Fruit fly (Drosophila melanogaster) whole organism, embryonic: ENCODE results near the gene CG14423.

Source experiments
- CG10267 ChIP-seq: fragments of 200-800 bp; sonication (Bioruptor generic); optimal IDR thresholded peaks from 2 replicates; lab custom pipeline; 2018; ENCODE audit warnings: missing biosample characterization, mild to moderate bottlenecking, missing genetic modification characterization, moderate library complexity
- CG10959 ChIP-seq: fragments of 200-800 bp; sonication (Bioruptor generic); IDR thresholded peaks from 2 replicates; pipeline ENCODE4 v1.3.6; 2022; ENCODE audit warnings: missing biosample characterization, missing genetic modification characterization
- CG11723 ChIP-seq: fragments of 200-800 bp; sonication (Bioruptor generic); optimal IDR thresholded peaks from 2 replicates; lab custom pipeline; 2017; ENCODE audit warnings: missing biosample characterization, mild to moderate bottlenecking, missing genetic modification characterization
- CG13424 ChIP-seq: fragments of 200-800 bp; sonication (Bioruptor generic); optimal IDR thresholded peaks from 2 replicates; lab custom pipeline; 2019; ENCODE audit warnings: missing biosample characterization, mild to moderate bottlenecking, missing genetic modification characterization, moderate library complexity
- CG16813 ChIP-seq: fragments of 200-800 bp; sonication (Bioruptor generic); IDR thresholded peaks from 3 replicates; pipeline ENCODE4 v1.3.6; 2022; ENCODE audit warnings: missing biosample characterization, missing genetic modification characterization; ENCODE audit not compliant: partially characterized antibody
- CG17829 ChIP-seq: fragments of 200-800 bp; optimal IDR thresholded peaks from 2 replicates; lab custom pipeline; 2019; ENCODE audit warnings: missing biosample characterization, mild to moderate bottlenecking, missing genetic modification characterization, moderate library complexity
- CG31365 ChIP-seq: fragments of 200-800 bp; sonication (Bioruptor generic); optimal IDR thresholded peaks from 2 replicates; lab custom pipeline; 2018; ENCODE audit warnings: missing biosample characterization, mild to moderate bottlenecking, missing genetic modification characterization
- CG31388 ChIP-seq: fragments of 200-800 bp; sonication (Bioruptor generic); optimal IDR thresholded peaks from 2 replicates; lab custom pipeline; 2016; ENCODE audit warnings: missing biosample characterization, missing genetic modification characterization
- CG3281 ChIP-seq: fragments of 200-800 bp; sonication (Bioruptor generic); optimal IDR thresholded peaks from 3 replicates; lab custom pipeline; 2017; ENCODE audit warnings: missing biosample characterization, mild to moderate bottlenecking, missing genetic modification characterization
- CG5180 ChIP-seq: fragments of 200-800 bp; sonication (Bioruptor generic); optimal IDR thresholded peaks from 3 replicates; lab custom pipeline; 2017; ENCODE audit warnings: missing biosample characterization, missing genetic modification characterization, mild to moderate bottlenecking, moderate library complexity, missing genetic modification reagents
- CG7357 ChIP-seq: fragments of 200-800 bp; sonication (Bioruptor generic); IDR thresholded peaks from 3 replicates; pipeline ENCODE4 v1.3.6; 2022; ENCODE audit warnings: missing biosample characterization, missing genetic modification characterization
- CG7745 ChIP-seq: fragments of 200-800 bp; sonication (Bioruptor generic); optimal IDR thresholded peaks from 2 replicates; lab custom pipeline; 2018; ENCODE audit warnings: missing biosample characterization, mild to moderate bottlenecking, missing genetic modification characterization, moderate library complexity
- CG9215 ChIP-seq: fragments of 200-800 bp; sonication (Bioruptor generic); IDR thresholded peaks from 2 replicates; pipeline ENCODE4 v1.3.6; 2022; ENCODE audit warnings: missing biosample characterization, missing genetic modification characterization
- CG9727 ChIP-seq: fragments of 200-800 bp; sonication (Bioruptor generic); optimal IDR thresholded peaks from 3 replicates; lab custom pipeline; 2017; ENCODE audit warnings: missing biosample characterization, mild to moderate bottlenecking, missing genetic modification characterization
- Ets65A ChIP-seq: fragments of 200-800 bp; sonication (Bioruptor generic); peaks from one replicate; lab custom pipeline; 2016; ENCODE audit warnings: missing biosample characterization, missing genetic modification characterization
- Fer3 ChIP-seq: fragments of 200-800 bp; sonication (Bioruptor generic); optimal IDR thresholded peaks from 2 replicates; lab custom pipeline; 2018; ENCODE audit warnings: missing biosample characterization, mild to moderate bottlenecking, missing genetic modification characterization, moderate library complexity
- H15 ChIP-seq: fragments of 200-800 bp; sonication (Bioruptor generic); IDR thresholded peaks from 3 replicates; pipeline ENCODE4 v1.3.6; 2022; ENCODE audit warnings: missing biosample characterization, missing genetic modification characterization
- HmgZ ChIP-seq: fragments of 200-800 bp; sonication (Bioruptor generic); optimal IDR thresholded peaks from 2 replicates; lab custom pipeline; 2018; ENCODE audit warnings: missing biosample characterization, mild to moderate bottlenecking, missing genetic modification characterization
- Hmx ChIP-seq: fragments of 200-800 bp; sonication (Bioruptor generic); optimal IDR thresholded peaks from 2 replicates; lab custom pipeline; 2016; ENCODE audit warnings: missing biosample characterization, missing genetic modification characterization
- Hr78 ChIP-seq, 2 experiments: fragments of 200-800 bp in 1 of 2; fragments of >200 bp in 1 of 2; sonication (Bioruptor generic) in 1 of 2; optimal IDR thresholded peaks; 2 replicates each; lab custom pipeline; 2017 to 2019; ENCODE audit warnings: missing biosample characterization in 2 of 2, missing genetic modification characterization in 2 of 2, mild to moderate bottlenecking in 1 of 2, moderate library complexity in 1 of 2
- Kr ChIP-seq: fragments of 200-800 bp; sonication (Bioruptor generic); optimal IDR thresholded peaks from 2 replicates; lab custom pipeline; 2017; ENCODE audit warnings: missing biosample characterization, mild to moderate bottlenecking, missing genetic modification characterization
- NC2α ChIP-seq: fragments of 200-800 bp; sonication (Bioruptor generic); optimal IDR thresholded peaks from 2 replicates; lab custom pipeline; 2016; ENCODE audit warnings: missing biosample characterization, missing genetic modification characterization
- Opbp ChIP-seq: fragments of 200-800 bp; sonication (Bioruptor generic); IDR thresholded peaks from 3 replicates; pipeline ENCODE4 v1.3.6; 2022; ENCODE audit warnings: missing biosample characterization, missing genetic modification characterization; ENCODE audit not compliant: partially characterized antibody
- Sin3A ChIP-seq: fragments of >200 bp; optimal IDR thresholded peaks from 2 replicates; lab custom pipeline; 2018
- Sox102F ChIP-seq: fragments of 200-800 bp; sonication (Bioruptor generic); optimal IDR thresholded peaks from 2 replicates; lab custom pipeline; 2018; ENCODE audit warnings: missing biosample characterization, mild to moderate bottlenecking, missing genetic modification characterization, moderate library complexity
- cg ChIP-seq: fragments of 200-800 bp; sonication (Bioruptor generic); optimal IDR thresholded peaks from 3 replicates; lab custom pipeline; 2019; ENCODE audit warnings: missing biosample characterization, mild to moderate bottlenecking, missing genetic modification characterization, moderate library complexity
- ci ChIP-seq: fragments of 200-800 bp; sonication (Bioruptor generic); IDR thresholded peaks from 3 replicates; pipeline ENCODE4 v1.3.6; 2022; ENCODE audit warnings: missing biosample characterization, missing genetic modification characterization
- cwo ChIP-seq: fragments of 200-800 bp; sonication (Bioruptor generic); optimal IDR thresholded peaks from 3 replicates; lab custom pipeline; 2017; ENCODE audit warnings: missing biosample characterization, missing genetic modification characterization, mild to moderate bottlenecking, moderate library complexity, missing genetic modification reagents
- da ChIP-seq: fragments of 200-800 bp; sonication (Bioruptor generic); optimal IDR thresholded peaks from 2 replicates; lab custom pipeline; 2016; ENCODE audit warnings: missing biosample characterization, missing genetic modification characterization
- disco-r ChIP-seq: fragments of 200-800 bp; sonication (Bioruptor generic); optimal IDR thresholded peaks from 2 replicates; lab custom pipeline; 2016; ENCODE audit warnings: missing biosample characterization, missing genetic modification characterization
- ems ChIP-seq: fragments of 200-800 bp; sonication (Bioruptor generic); optimal IDR thresholded peaks from 3 replicates; lab custom pipeline; 2016; ENCODE audit warnings: missing biosample characterization, missing genetic modification characterization
- gce ChIP-seq: fragments of 200-800 bp; sonication (Bioruptor generic); IDR thresholded peaks from 3 replicates; pipeline ENCODE4 v1.3.6; 2022; ENCODE audit warnings: missing biosample characterization, missing genetic modification characterization
- grn ChIP-seq: fragments of 200-800 bp; sonication (Bioruptor generic); optimal IDR thresholded peaks from 3 replicates; lab custom pipeline; 2017; ENCODE audit warnings: missing biosample characterization, missing genetic modification characterization
- hth ChIP-seq: fragments of >200 bp; optimal IDR thresholded peaks from 2 replicates; lab custom pipeline; 2017; ENCODE audit warnings: inconsistent platforms
- ind ChIP-seq: fragments of 200-800 bp; sonication (Bioruptor generic); optimal IDR thresholded peaks from 3 replicates; lab custom pipeline; 2016; ENCODE audit warnings: missing biosample characterization, missing genetic modification characterization
- insv ChIP-seq, 2 experiments: fragments of 200-800 bp; sonication (Bioruptor generic); optimal IDR thresholded peaks; 3 replicates each; lab custom pipeline; 2016 to 2018; ENCODE audit warnings: missing biosample characterization in 2 of 2, missing genetic modification characterization in 2 of 2
- knrl ChIP-seq: fragments of 200-800 bp; sonication (Bioruptor generic); IDR thresholded peaks from 3 replicates; pipeline ENCODE4 v1.3.6; 2022; ENCODE audit warnings: missing biosample characterization, missing genetic modification characterization; ENCODE audit not compliant: partially characterized antibody
- lilli ChIP-seq: fragments of 200-800 bp; sonication (Bioruptor generic); optimal IDR thresholded peaks from 3 replicates; lab custom pipeline; 2016; ENCODE audit warnings: missing biosample characterization, missing genetic modification characterization
- lov ChIP-seq, 2 experiments: fragments of 200-800 bp in 1 of 2; fragments of >200 bp in 1 of 2; sonication (Bioruptor generic) in 1 of 2; IDR thresholded peaks in 1 of 2; optimal IDR thresholded peaks in 1 of 2; 2 replicates in 1 of 2; 3 replicates in 1 of 2; pipeline versions ENCODE4 v1.3.6 to Lab custom; 2017 to 2022; ENCODE audit warnings: missing biosample characterization in 1 of 2, missing genetic modification characterization in 1 of 2
- luna ChIP-seq: fragments of 200-800 bp; sonication (Bioruptor generic); optimal IDR thresholded peaks from 2 replicates; lab custom pipeline; 2016; ENCODE audit warnings: missing biosample characterization, missing genetic modification characterization
- nom ChIP-seq: fragments of 200-800 bp; sonication (Bioruptor generic); optimal IDR thresholded peaks from 2 replicates; lab custom pipeline; 2017; ENCODE audit warnings: missing biosample characterization, missing genetic modification characterization, mild to moderate bottlenecking, moderate library complexity, missing genetic modification reagents
- pita ChIP-seq: fragments of 200-800 bp; sonication (Bioruptor generic); optimal IDR thresholded peaks from 2 replicates; lab custom pipeline; 2017; ENCODE audit warnings: missing biosample characterization, mild to moderate bottlenecking, missing genetic modification characterization
- row ChIP-seq: fragments of 200-800 bp; sonication (Bioruptor generic); IDR thresholded peaks from 3 replicates; pipeline ENCODE4 v1.3.6; 2022; ENCODE audit warnings: missing biosample characterization, missing genetic modification characterization
- sd ChIP-seq: fragments of 200-800 bp; sonication (Bioruptor generic); optimal IDR thresholded peaks from 3 replicates; lab custom pipeline; 2018; ENCODE audit warnings: missing biosample characterization, mild to moderate bottlenecking, missing genetic modification characterization, moderate library complexity
- sens ChIP-seq: fragments of 200-800 bp; sonication (Bioruptor generic); peaks from one replicate; lab custom pipeline; 2016; ENCODE audit warnings: missing biosample characterization, missing genetic modification characterization
- sima ChIP-seq: fragments of 200-800 bp; sonication (Bioruptor generic); optimal IDR thresholded peaks from 2 replicates; lab custom pipeline; 2016; ENCODE audit warnings: missing biosample characterization, missing genetic modification characterization
- tin ChIP-seq: fragments of 200-800 bp; sonication (Bioruptor generic); optimal IDR thresholded peaks from 3 replicates; lab custom pipeline; 2016; ENCODE audit warnings: missing biosample characterization, missing genetic modification characterization
- usp ChIP-seq: fragments of >200 bp; optimal IDR thresholded peaks from 2 replicates; lab custom pipeline; 2017; ENCODE audit warnings: missing biosample characterization, missing genetic modification characterization
- zen ChIP-seq: fragments of 200-800 bp; sonication (Bioruptor generic); optimal IDR thresholded peaks from 3 replicates; lab custom pipeline; 2018; ENCODE audit warnings: missing biosample characterization, mild to moderate bottlenecking, missing genetic modification characterization, moderate library complexity
- zfh1 ChIP-seq: fragments of 200-800 bp; sonication (Bioruptor generic); IDR thresholded peaks from 3 replicates; pipeline ENCODE4 v1.3.6; 2022; ENCODE audit warnings: missing biosample characterization, missing genetic modification characterization

The CG14423 gene

DNA sequence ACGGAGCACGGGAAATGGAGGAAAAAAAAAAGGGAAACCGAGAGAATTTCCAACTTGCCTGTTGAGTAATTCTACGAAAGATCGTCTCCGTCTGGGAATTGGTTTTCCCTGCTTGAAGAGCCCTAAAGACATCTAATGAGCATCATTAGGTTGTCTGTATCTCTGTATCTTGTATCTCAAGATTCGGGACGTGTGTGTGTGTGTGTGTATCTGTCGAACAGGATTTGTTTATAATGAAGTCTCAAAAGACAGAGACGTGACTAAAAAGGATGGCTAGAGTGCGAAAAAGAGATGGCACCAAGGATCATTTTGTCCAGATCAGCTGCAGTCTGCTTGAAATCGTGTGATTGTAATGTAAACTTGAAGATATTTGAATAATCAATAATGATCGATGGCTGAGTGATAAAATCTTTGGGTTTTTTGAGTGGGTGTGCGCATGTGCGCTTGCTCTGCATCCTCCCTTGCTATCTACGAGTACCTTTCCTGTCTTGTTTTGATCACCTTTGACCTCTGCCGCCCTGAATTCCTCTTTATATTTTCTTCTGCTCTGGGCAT is 37.3 kb downstream of the CG14423 start (continued):
- no peak for TF ChIP-seq Opbp
- no peak for TF ChIP-seq row (GFP tag; lab: Robert Waterston, UW)
- no peak for TF ChIP-seq luna
- TF ChIP-seq disco-r (GFP tag; lab: Kevin White, UChicago), result no peak
- no peak for TF ChIP-seq da (GFP tag; lab: Kevin White, UChicago)
- no peak for TF ChIP-seq CG16813 (GFP tag; lab: Robert Waterston, UW)
- no peak for TF ChIP-seq CG10267 (tag; lab: Kevin White, UChicago)
- no peak for TF ChIP-seq CG5180
- no peak for TF ChIP-seq Fer3 (tag; lab: Kevin White, UChicago)
- TF ChIP-seq CG31365 (tag; lab: Kevin White, UChicago), result no peak
- TF ChIP-seq sens, result peak; percentile 9
- TF ChIP-seq Hmx (GFP tag; lab: Kevin White, UChicago), result no peak
- TF ChIP-seq gce (GFP tag; lab: Robert Waterston, UW), result 0 out of 3 replicates have a peak, but pooled peaks have one; percentile 16
- TF ChIP-seq ems, result no peak
- no peak for TF ChIP-seq cwo (GFP tag; lab: Kevin White, UChicago)
- no peak for TF ChIP-seq pita
- TF ChIP-seq CG3281 (GFP tag; lab: Kevin White, UChicago), result no peak
- no peak for TF ChIP-seq ind
- TF ChIP-seq hth (lab: Kevin White, UChicago), result peak; percentile 18
- peak in 1 of 2 experiments; percentile 74 for TF ChIP-seq Hr78 (GFP tag; optimal IDR thresholded peaks at IDR 0.05; lab: Kevin White, UChicago)
- no peak for TF ChIP-seq CG7357 (GFP tag; lab: Robert Waterston, UW)
- TF ChIP-seq lilli (GFP tag; lab: Kevin White, UChicago), result no peak
- TF ChIP-seq HmgZ, result no peak
- peak; percentile 95 for TF ChIP-seq zen
- TF ChIP-seq knrl (GFP tag; lab: Robert Waterston, UW), result no peak
- TF ChIP-seq grn (GFP tag; lab: Kevin White, UChicago), result peak; percentile 64
- TF ChIP-seq sima (GFP tag; lab: Kevin White, UChicago), result no peak
- no peak for TF ChIP-seq CG9215 (GFP tag; lab: Robert Waterston, UW)
- TF ChIP-seq sd (tag; lab: Kevin White, UChicago), result no peak
- TF ChIP-seq Sox102F (GFP tag; lab: Kevin White, UChicago), result no peak
- peak; percentile 55 for TF ChIP-seq cg
- TF ChIP-seq usp (GFP tag; lab: Kevin White, UChicago), result no peak
- TF ChIP-seq ci (GFP tag; lab: Robert Waterston, UW), result no peak
- TF ChIP-seq insv (GFP tag; optimal IDR thresholded peaks at IDR 0.05; lab: Kevin White, UChicago), result peak in 1 of 2 experiments; percentile 5
- TF ChIP-seq Sin3A (lab: Kevin White, UChicago), result no peak
- TF ChIP-seq CG31388, result no peak
- TF ChIP-seq H15 (GFP tag; lab: Robert Waterston, UW), result no peak

DNA sequence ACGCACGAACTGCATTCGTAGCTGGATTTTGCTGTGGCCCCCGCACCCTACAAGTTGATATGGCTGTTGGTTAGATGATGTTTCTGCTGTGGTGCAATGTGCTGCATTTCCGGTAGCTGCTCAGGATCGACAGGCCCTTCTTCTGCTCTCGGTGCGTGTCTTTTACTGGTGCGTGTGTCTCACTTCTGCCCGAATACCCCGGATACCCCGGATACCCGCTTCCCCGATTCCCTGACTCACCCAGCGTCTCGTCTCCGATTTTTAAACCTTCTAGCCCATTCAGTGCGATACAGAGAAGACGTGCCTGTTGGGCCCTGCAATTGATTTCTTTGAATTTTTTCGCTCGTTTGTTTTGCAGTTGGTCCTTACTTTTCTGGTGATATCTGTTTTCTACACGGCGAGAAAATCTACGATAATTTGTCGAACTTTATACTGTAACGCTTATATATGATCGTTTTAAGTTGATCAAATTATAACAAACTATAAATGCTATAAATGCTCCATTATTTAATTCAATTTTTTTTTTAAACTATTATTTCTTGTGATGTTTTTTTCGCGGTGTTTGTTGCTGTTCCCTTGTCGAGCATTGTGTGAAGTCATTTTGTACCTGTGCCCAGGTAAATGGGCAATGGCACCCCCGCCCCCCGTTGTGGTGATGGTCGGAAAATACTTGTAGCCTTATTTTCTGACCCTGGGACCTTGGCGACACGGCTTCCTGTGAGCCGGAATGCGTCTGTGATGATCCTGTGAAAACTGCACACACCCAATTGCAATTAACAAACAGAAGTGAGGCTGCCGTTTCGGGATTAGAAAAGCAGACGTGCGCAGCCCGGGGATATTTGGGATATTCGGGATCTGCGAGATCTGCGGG is 39.9 kb downstream of the CG14423 start:
- TF ChIP-seq tin (GFP tag; lab: Kevin White, UChicago) (peak; percentile 23), CG13424 (tag; lab: Kevin White, UChicago) (no peak), Kr (GFP tag; lab: Kevin White, UChicago) (peak; percentile 75), lov (optimal IDR thresholded peaks at IDR 0.05; lab: Kevin White, UChicago) (no peak), lov (GFP tag; IDR thresholded peaks at IDR 0.05; lab: Robert Waterston, UW) (peak; percentile 13; the same call in 1 of the 3 replicates), nom (GFP tag; lab: Kevin White, UChicago) (peak; percentile 70), CG7745 (peak; percentile 50), NC2α (GFP tag; lab: Kevin White, UChicago) (no peak), zfh1 (GFP tag; lab: Robert Waterston, UW) (peak; percentile 81), CG9727 (GFP tag; lab: Kevin White, UChicago) (peak; percentile 91), CG17829 (peak; percentile 84), CG10267 (tag; lab: Kevin White, UChicago) (peak; percentile 79), CG10959 (peak; percentile 72), CG11723 (GFP tag; lab: Kevin White, UChicago) (no peak), Ets65A (GFP tag; lab: Kevin White, UChicago) (peak; percentile 90)
